Fruit fly (Drosophila melanogaster): ENCODE data around the gene CG15638.

- TF ChIP-seq pan (optimal IDR thresholded peaks at IDR 0.05) (no peak), CG8478 (optimal IDR thresholded peaks at IDR 0.05) (no peak), psq (optimal IDR thresholded peaks at IDR 0.05) (no peak), Dll (optimal IDR thresholded peaks at IDR 0.05) (no peak), usp (GFP tag; optimal IDR thresholded peaks at IDR 0.05) (no peak), EcR (GFP tag; optimal IDR thresholded peaks at IDR 0.05) (no peak)
These were observed 24.4 kb downstream of the CG15638 start for dm6 chr2L:13510870-13511867.

Data from whole organism.